Comparison of ENCODE assay signal across 4 fruit fly cellular contexts in genomic region chr2L:11182148-11182593, dm6.
TF ChIP-seq lines count a peak whose summit lies in the region.

No protein-coding gene starts in this region.

- no peak for TF ChIP-seq CTCF in whole organism, embryonic (GFP tag; optimal IDR thresholded peaks at IDR 0.05; lab: Kevin White, UChicago)

TF ChIP-seq in whole organism, embryonic, 481 proteins besides CTCF, POLR2A, EP300 and RAD21 (continues in another document):
- TF ChIP-seq Sox100B (GFP tag; optimal IDR thresholded peaks at IDR 0.05; lab: Kevin White, UChicago) (no peak), nom (GFP tag; optimal IDR thresholded peaks at IDR 0.05; lab: Kevin White, UChicago) (peak; percentile 50), CG9727 (GFP tag; optimal IDR thresholded peaks at IDR 0.05; lab: Kevin White, UChicago) (no peak), Sox102F (GFP tag; optimal IDR thresholded peaks at IDR 0.05; lab: Kevin White, UChicago) (no peak), jing (GFP tag; optimal IDR thresholded peaks at IDR 0.05; lab: Kevin White, UChicago) (no peak), dati (GFP tag; IDR thresholded peaks at IDR 0.05; lab: Robert Waterston, UW) (no peak), CG17186 (GFP tag; optimal IDR thresholded peaks at IDR 0.05; lab: Kevin White, UChicago) (no peak), Oli (tag; optimal IDR thresholded peaks at IDR 0.05; lab: Kevin White, UChicago) (peak; percentile 9), tup (GFP tag; optimal IDR thresholded peaks at IDR 0.05; lab: Kevin White, UChicago) (no peak), CG30020 (tag; optimal IDR thresholded peaks at IDR 0.05; lab: Kevin White, UChicago) (no peak), onecut (GFP tag; IDR thresholded peaks at IDR 0.05; lab: Robert Waterston, UW) (no peak), lbe (GFP tag; optimal IDR thresholded peaks at IDR 0.05; lab: Kevin White, UChicago) (peak; percentile 18), dmrt11E (tag; optimal IDR thresholded peaks at IDR 0.05; lab: Kevin White, UChicago) (peak; percentile 23), disco-r (GFP tag; optimal IDR thresholded peaks at IDR 0.05; lab: Kevin White, UChicago) (no peak), gem (tag; optimal IDR thresholded peaks at IDR 0.05; lab: Kevin White, UChicago) (peak; percentile 10), CG15073 (GFP tag; optimal IDR thresholded peaks at IDR 0.05; lab: Kevin White, UChicago) (no peak), CG4707 (GFP tag; optimal IDR thresholded peaks at IDR 0.05; lab: Kevin White, UChicago) (no peak), Rfx (GFP tag; IDR thresholded peaks at IDR 0.05; lab: Robert Waterston, UW) (no peak), CG17912 (GFP tag; optimal IDR thresholded peaks at IDR 0.05; lab: Kevin White, UChicago) (no peak), ranshi (GFP tag; IDR thresholded peaks at IDR 0.05; lab: Robert Waterston, UW) (no peak), Fer1 (GFP tag; optimal IDR thresholded peaks at IDR 0.05; lab: Kevin White, UChicago) (no peak), tx (GFP tag; optimal IDR thresholded peaks at IDR 0.05; lab: Kevin White, UChicago) (no peak), hbn (GFP tag; IDR thresholded peaks at IDR 0.05; lab: Robert Waterston, UW; ENCODE audit: partially characterized antibody) (no peak), CG11504 (tag; optimal IDR thresholded peaks at IDR 0.05; lab: Kevin White, UChicago) (peak; percentile 28)

TF ChIP-seq in whole organism, prepupa, 60 proteins besides CTCF, POLR2A, EP300 and RAD21 (continues in another document):
- TF ChIP-seq CG10631 (GFP tag; optimal IDR thresholded peaks at IDR 0.05; lab: Kevin White, UChicago) (peak; percentile 82), CG6276 (GFP tag; optimal IDR thresholded peaks at IDR 0.05; lab: Kevin White, UChicago) (peak; percentile 36), CG6854 (GFP tag; optimal IDR thresholded peaks at IDR 0.05; lab: Kevin White, UChicago) (no peak), Eip78C (GFP tag; lab: Kevin White, UChicago) (peak; percentile 95), CG3919 (GFP tag; optimal IDR thresholded peaks at IDR 0.05; lab: Kevin White, UChicago) (peak; percentile 82), dsx (GFP tag; optimal IDR thresholded peaks at IDR 0.05; lab: Kevin White, UChicago; ENCODE audit: poor library complexity, severe bottlenecking) (peak; percentile 81), CG16779 (tag; optimal IDR thresholded peaks at IDR 0.05; lab: Kevin White, UChicago) (peak; percentile 77), CG11902 (GFP tag; optimal IDR thresholded peaks at IDR 0.05; lab: Kevin White, UChicago) (peak; percentile 72), Ets21C (GFP tag; optimal IDR thresholded peaks at IDR 0.05; lab: Kevin White, UChicago) (peak; percentile 10), fd85E (GFP tag; optimal IDR thresholded peaks at IDR 0.05; lab: Kevin White, UChicago) (no peak), CG7368 (GFP tag; optimal IDR thresholded peaks at IDR 0.05; lab: Kevin White, UChicago) (peak; percentile 66), CG15336 (GFP tag; IDR thresholded peaks at IDR 0.05; lab: Robert Waterston, UW) (peak; percentile 44; the same call in 1 of the 2 replicates), acj6 (GFP tag; optimal IDR thresholded peaks at IDR 0.05; lab: Kevin White, UChicago) (peak; percentile 81), CG6792 (GFP tag; optimal IDR thresholded peaks at IDR 0.05; lab: Kevin White, UChicago) (peak; percentile 80), Hr39 (GFP tag; optimal IDR thresholded peaks at IDR 0.05; lab: Kevin White, UChicago) (peak; percentile 52), esn (GFP tag; optimal IDR thresholded peaks at IDR 0.05; lab: Kevin White, UChicago) (peak; percentile 86), CG3032 (tag; optimal IDR thresholded peaks at IDR 0.05; lab: Kevin White, UChicago) (peak; percentile 93), pdm3 (GFP tag; optimal IDR thresholded peaks at IDR 0.05; lab: Kevin White, UChicago) (peak; percentile 55), CG8119 (GFP tag; IDR thresholded peaks at IDR 0.05; lab: Robert Waterston, UW) (no peak; the same call in 2 of the 3 replicates), Hr38 (GFP tag; optimal IDR thresholded peaks at IDR 0.05; lab: Kevin White, UChicago) (no peak), fd59A (GFP tag; optimal IDR thresholded peaks at IDR 0.05; lab: Kevin White, UChicago) (peak; percentile 82), Lpt (GFP tag; optimal IDR thresholded peaks at IDR 0.05; lab: Kevin White, UChicago) (peak; percentile 22), CG11294 (GFP tag; IDR thresholded peaks at IDR 0.05; lab: Robert Waterston, UW) (no peak)

TF ChIP-seq in whole organism, pupa, 21 proteins besides CTCF, POLR2A, EP300 and RAD21:
- TF ChIP-seq Snoo (tag; optimal IDR thresholded peaks at IDR 0.05; lab: Kevin White, UChicago) (peak; percentile 81), D1 (tag; optimal IDR thresholded peaks at IDR 0.05; lab: Kevin White, UChicago) (peak; percentile 82), CG14655 (GFP tag; optimal IDR thresholded peaks at IDR 0.05; lab: Kevin White, UChicago) (peak; percentile 76), Ets98B (GFP tag; IDR thresholded peaks at IDR 0.05; lab: Robert Waterston, UW) (no peak), gl (tag; optimal IDR thresholded peaks at IDR 0.05; lab: Kevin White, UChicago) (peak; percentile 48), CG4496 (GFP tag; IDR thresholded peaks at IDR 0.05; lab: Robert Waterston, UW) (no peak), CG15710 (tag; optimal IDR thresholded peaks at IDR 0.05; lab: Kevin White, UChicago) (peak; percentile 94), CG8301 (tag; optimal IDR thresholded peaks at IDR 0.05; lab: Kevin White, UChicago) (peak; percentile 47), rn (GFP tag; IDR thresholded peaks at IDR 0.05; lab: Robert Waterston, UW) (no peak), Pif1B (GFP tag; optimal IDR thresholded peaks at IDR 0.05; lab: Kevin White, UChicago) (peak; percentile 24), Pif1A (GFP tag; optimal IDR thresholded peaks at IDR 0.05; lab: Kevin White, UChicago) (no peak), EcR (GFP tag; optimal IDR thresholded peaks at IDR 0.05; lab: Kevin White, UChicago) (no peak), CG8159 (tag; optimal IDR thresholded peaks at IDR 0.05; lab: Kevin White, UChicago) (peak; percentile 96), CG32121 (GFP tag; IDR thresholded peaks at IDR 0.05; lab: Robert Waterston, UW) (no peak), CG9948 (tag; optimal IDR thresholded peaks at IDR 0.05; lab: Kevin White, UChicago) (peak; percentile 91), CG13204 (GFP tag; optimal IDR thresholded peaks at IDR 0.05; lab: Kevin White, UChicago) (no peak), CG34367 (tag; optimal IDR thresholded peaks at IDR 0.05; lab: Kevin White, UChicago) (peak; percentile 82), CG10348 (GFP tag; IDR thresholded peaks at IDR 0.05; lab: Robert Waterston, UW) (no peak), CG17806 (tag; optimal IDR thresholded peaks at IDR 0.05; lab: Kevin White, UChicago) (peak; percentile 86), CG12605 (GFP tag; IDR thresholded peaks at IDR 0.05; lab: Robert Waterston, UW) (no peak), fd96Ca (GFP tag; IDR thresholded peaks at IDR 0.05; lab: Robert Waterston, UW) (no peak)

TF ChIP-seq in whole organism, wandering third instar larva, 38 proteins besides CTCF, POLR2A, EP300 and RAD21:
- TF ChIP-seq psq (GFP tag; optimal IDR thresholded peaks at IDR 0.05; lab: Kevin White, UChicago), result peak; percentile 66
- TF ChIP-seq woc (GFP tag; optimal IDR thresholded peaks at IDR 0.05; lab: Kevin White, UChicago), result no peak
- no peak for TF ChIP-seq CG32264 (GFP tag; optimal IDR thresholded peaks at IDR 0.05; lab: Kevin White, UChicago)
- no peak for TF ChIP-seq br (GFP tag; optimal IDR thresholded peaks at IDR 0.05; lab: Kevin White, UChicago)
- TF ChIP-seq ey (GFP tag; optimal IDR thresholded peaks at IDR 0.05; lab: Kevin White, UChicago), result peak; percentile 14
- TF ChIP-seq h (GFP tag; optimal IDR thresholded peaks at IDR 0.05; lab: Kevin White, UChicago), result peak; percentile 39
- peak; percentile 74 for TF ChIP-seq OdsH (GFP tag; optimal IDR thresholded peaks at IDR 0.05; lab: Kevin White, UChicago)
- TF ChIP-seq rgr (GFP tag; optimal IDR thresholded peaks at IDR 0.05; lab: Kevin White, UChicago), result peak; percentile 70
- no peak for TF ChIP-seq pan (optimal IDR thresholded peaks at IDR 0.05; lab: Kevin White, UChicago)
- TF ChIP-seq foxo (GFP tag; optimal IDR thresholded peaks at IDR 0.05; lab: Kevin White, UChicago), result peak in 1 of 2 experiments; percentile 81
- TF ChIP-seq fru (GFP tag; optimal IDR thresholded peaks at IDR 0.05; lab: Kevin White, UChicago), result peak; percentile 46
- peak; percentile 32 for TF ChIP-seq CG9705 (GFP tag; optimal IDR thresholded peaks at IDR 0.05; lab: Kevin White, UChicago)
- peak; percentile 92 for TF ChIP-seq Sp1 (GFP tag; optimal IDR thresholded peaks at IDR 0.05; lab: Kevin White, UChicago)
- peak; percentile 85 for TF ChIP-seq HLH106 (tag; optimal IDR thresholded peaks at IDR 0.05; lab: Kevin White, UChicago)
- TF ChIP-seq dmrt93B (GFP tag; optimal IDR thresholded peaks at IDR 0.05; lab: Kevin White, UChicago), result peak; percentile 73

Comparison
In these comparisons a context has a peak if more than half of its experiments do, and no peak if none do; other contexts are left out.
1. Of the 7 proteins assayed by ChIP-seq in both whole organism, embryonic and whole organism, prepupa: peak only in whole organism, embryonic: none; only in whole organism, prepupa: Blimp-1, CG16779, Hr39, Lpt and Sox102F; in both: none; in neither: 2.